Fruit fly (Drosophila melanogaster) whole organism, prepupa: ENCODE measurements around the gene Mst89B.

Experiments
- CG34406 ChIP-seq: fragments of 200-800 bp; sonication (Bioruptor generic); optimal IDR thresholded peaks from 3 replicates; lab custom pipeline; 2016; ENCODE audit warnings: missing biosample characterization, missing genetic modification characterization
- dsx ChIP-seq: fragments of 200-800 bp; optimal IDR thresholded peaks from 3 replicates; lab custom pipeline; 2019; ENCODE audit warnings: missing biosample characterization, mild to moderate bottlenecking, missing genetic modification characterization, moderate library complexity; ENCODE audit not compliant: poor library complexity, severe bottlenecking

- TF ChIP-seq dsx (GFP tag; lab: Kevin White, UChicago), result no peak
- no peak for TF ChIP-seq CG34406
Measured at dm6 chr3R:16227074-16227473, 39.7 kb upstream of the Mst89B start.
